Fruit fly (Drosophila melanogaster) whole organism, prepupa: ENCODE results near the gene JMJD6.

Source experiments
- Blimp-1 ChIP-seq: fragments of 200-800 bp; sonication (Bioruptor generic); optimal IDR thresholded peaks from 3 replicates; lab custom pipeline; 2017; ENCODE audit warnings: missing biosample characterization, missing genetic modification characterization, mild to moderate bottlenecking, moderate library complexity, missing genetic modification reagents
- CG10631 ChIP-seq: fragments of 200-800 bp; sonication (Bioruptor generic); optimal IDR thresholded peaks from 2 replicates; lab custom pipeline; 2016; ENCODE audit warnings: missing biosample characterization, missing genetic modification characterization
- CG11762 ChIP-seq: fragments of 200-800 bp; sonication (Bioruptor generic); optimal IDR thresholded peaks from 3 replicates; lab custom pipeline; 2016; ENCODE audit warnings: missing biosample characterization, missing genetic modification characterization; ENCODE audit not compliant: insufficient read depth
- CG11902 ChIP-seq: fragments of 200-800 bp; sonication (Bioruptor generic); optimal IDR thresholded peaks from 3 replicates; lab custom pipeline; 2016; ENCODE audit warnings: missing biosample characterization, missing genetic modification characterization
- CG1621 ChIP-seq: fragments of 200-800 bp; sonication (Bioruptor generic); optimal IDR thresholded peaks from 3 replicates; lab custom pipeline; 2018; ENCODE audit warnings: missing biosample characterization, mild to moderate bottlenecking, missing genetic modification characterization
- CG3032 ChIP-seq: fragments of 200-800 bp; optimal IDR thresholded peaks from 2 replicates; lab custom pipeline; 2019; ENCODE audit warnings: missing biosample characterization, mild to moderate bottlenecking, missing genetic modification characterization, moderate library complexity
- CG31627 ChIP-seq: fragments of 200-800 bp; sonication (Bioruptor generic); optimal IDR thresholded peaks from 3 replicates; lab custom pipeline; 2016; ENCODE audit warnings: missing biosample characterization, missing genetic modification characterization
- CG32006 ChIP-seq: fragments of 200-800 bp; sonication (Bioruptor generic); optimal IDR thresholded peaks from 3 replicates; lab custom pipeline; 2017; ENCODE audit warnings: missing biosample characterization, mild to moderate bottlenecking, missing genetic modification characterization
- CG3919 ChIP-seq: fragments of 200-800 bp; sonication (Bioruptor generic); optimal IDR thresholded peaks from 3 replicates; lab custom pipeline; 2016; ENCODE audit warnings: missing biosample characterization, missing genetic modification characterization
- CG6276 ChIP-seq: fragments of 200-800 bp; sonication (Bioruptor generic); optimal IDR thresholded peaks from 2 replicates; lab custom pipeline; 2017; ENCODE audit warnings: missing biosample characterization, mild to moderate bottlenecking, missing genetic modification characterization
- CG6792 ChIP-seq: fragments of 200-800 bp; sonication (Bioruptor generic); optimal IDR thresholded peaks from 3 replicates; lab custom pipeline; 2016; ENCODE audit warnings: missing biosample characterization, missing genetic modification characterization
- CG6808 ChIP-seq: fragments of 200-800 bp; sonication (Bioruptor generic); optimal IDR thresholded peaks from 3 replicates; lab custom pipeline; 2017; ENCODE audit warnings: missing biosample characterization, missing genetic modification characterization, mild to moderate bottlenecking, moderate library complexity, missing genetic modification reagents
- CG6854 ChIP-seq: fragments of 200-800 bp; sonication (Bioruptor generic); optimal IDR thresholded peaks from 2 replicates; lab custom pipeline; 2017; ENCODE audit warnings: missing biosample characterization, mild to moderate bottlenecking, missing genetic modification characterization
- CG8119 ChIP-seq: fragments of 200-800 bp; sonication (Bioruptor generic); IDR thresholded peaks from 3 replicates; pipeline ENCODE4 v1.3.6; 2022; ENCODE audit warnings: missing biosample characterization, missing genetic modification characterization
- CG8319 ChIP-seq: fragments of 200-800 bp; sonication (Bioruptor generic); optimal IDR thresholded peaks from 3 replicates; lab custom pipeline; 2016; ENCODE audit warnings: missing biosample characterization, missing genetic modification characterization
- CG8632 ChIP-seq: fragments of 200-800 bp; sonication (Bioruptor generic); optimal IDR thresholded peaks from 3 replicates; lab custom pipeline; 2016; ENCODE audit warnings: missing biosample characterization, missing genetic modification characterization
- Eip75B ChIP-seq: fragments of 200-800 bp; sonication (Bioruptor generic); optimal IDR thresholded peaks from 3 replicates; lab custom pipeline; 2016; ENCODE audit warnings: missing biosample characterization, missing genetic modification characterization
- Eip78C ChIP-seq: fragments of 200-800 bp; sonication (Bioruptor generic); peaks from one replicate; lab custom pipeline; 2016; ENCODE audit warnings: missing biosample characterization, missing genetic modification characterization
- Ets21C ChIP-seq: fragments of 200-800 bp; sonication (Bioruptor generic); optimal IDR thresholded peaks from 3 replicates; lab custom pipeline; 2016; ENCODE audit warnings: missing biosample characterization, missing genetic modification characterization
- Gug ChIP-seq: fragments of 200-800 bp; sonication (Bioruptor generic); IDR thresholded peaks from 2 replicates; pipeline ENCODE4 v1.3.6; 2022; ENCODE audit warnings: missing biosample characterization, missing genetic modification characterization
- Hr39 ChIP-seq: fragments of 200-800 bp; sonication (Bioruptor generic); optimal IDR thresholded peaks from 2 replicates; lab custom pipeline; 2016; ENCODE audit warnings: missing biosample characterization, missing genetic modification characterization
- Hr4 ChIP-seq: fragments of 200-800 bp; sonication (Bioruptor generic); optimal IDR thresholded peaks from 3 replicates; lab custom pipeline; 2016; ENCODE audit warnings: missing biosample characterization, missing genetic modification characterization
- Met ChIP-seq: fragments of 200-800 bp; sonication (Bioruptor generic); optimal IDR thresholded peaks from 3 replicates; lab custom pipeline; 2016; ENCODE audit warnings: missing biosample characterization, missing genetic modification characterization
- Smox ChIP-seq: fragments of 200-800 bp; sonication (Bioruptor generic); optimal IDR thresholded peaks from 3 replicates; lab custom pipeline; 2016; ENCODE audit warnings: missing biosample characterization, missing genetic modification characterization
- Sox14 ChIP-seq: fragments of 200-800 bp; sonication (Bioruptor generic); optimal IDR thresholded peaks from 3 replicates; lab custom pipeline; 2016; ENCODE audit warnings: missing biosample characterization, missing genetic modification characterization
- acj6 ChIP-seq: fragments of 200-800 bp; sonication (Bioruptor generic); optimal IDR thresholded peaks from 3 replicates; lab custom pipeline; 2016; ENCODE audit warnings: missing biosample characterization, missing genetic modification characterization
- cyc ChIP-seq: fragments of 200-800 bp; sonication (Bioruptor generic); optimal IDR thresholded peaks from 3 replicates; lab custom pipeline; 2016; ENCODE audit warnings: missing biosample characterization, missing genetic modification characterization
- dsx ChIP-seq: fragments of 200-800 bp; optimal IDR thresholded peaks from 3 replicates; lab custom pipeline; 2019; ENCODE audit warnings: missing biosample characterization, mild to moderate bottlenecking, missing genetic modification characterization, moderate library complexity; ENCODE audit not compliant: poor library complexity, severe bottlenecking
- fd85E ChIP-seq: fragments of 200-800 bp; sonication (Bioruptor generic); optimal IDR thresholded peaks from 3 replicates; lab custom pipeline; 2016; ENCODE audit warnings: missing biosample characterization, missing genetic modification characterization
- fkh ChIP-seq: fragments of 200-800 bp; sonication (Bioruptor generic); optimal IDR thresholded peaks from 3 replicates; lab custom pipeline; 2017; ENCODE audit warnings: missing biosample characterization, mild to moderate bottlenecking, missing genetic modification characterization, moderate library complexity
- net ChIP-seq: fragments of 200-800 bp; sonication (Bioruptor generic); optimal IDR thresholded peaks from 3 replicates; lab custom pipeline; 2016; ENCODE audit warnings: missing biosample characterization, missing genetic modification characterization
- spab ChIP-seq: fragments of 200-800 bp; sonication (Bioruptor generic); optimal IDR thresholded peaks from 2 replicates; lab custom pipeline; 2017; ENCODE audit warnings: missing biosample characterization, mild to moderate bottlenecking, missing genetic modification characterization, missing genetic modification reagents
- ss ChIP-seq, 2 experiments: fragments of 200-800 bp; sonication (Bioruptor generic); optimal IDR thresholded peaks; 2 replicates in 1 of 2; 3 replicates in 1 of 2; lab custom pipeline; 2017 to 2018; ENCODE audit warnings: mild to moderate bottlenecking in 2 of 2, missing biosample characterization in 2 of 2, missing genetic modification characterization in 2 of 2, moderate library complexity in 1 of 2
- svp ChIP-seq: fragments of 200-800 bp; sonication (Bioruptor generic); peaks from one replicate; lab custom pipeline; 2016; ENCODE audit warnings: missing biosample characterization, missing genetic modification characterization
- topi ChIP-seq: fragments of 200-800 bp; sonication (Bioruptor generic); optimal IDR thresholded peaks from 3 replicates; lab custom pipeline; 2016; ENCODE audit warnings: missing biosample characterization, missing genetic modification characterization
- vri ChIP-seq: fragments of 200-800 bp; sonication (Bioruptor generic); optimal IDR thresholded peaks from 3 replicates; lab custom pipeline; 2016; ENCODE audit warnings: missing biosample characterization, mild to moderate bottlenecking, missing genetic modification characterization

JMJD6 gene

dm6 chr3R:22358810-22359209 is 3.4 kb downstream of the JMJD6 start (continued):
- TF ChIP-seq CG8119 (GFP tag; lab: Robert Waterston, UW) = peak; percentile 87
- TF ChIP-seq Ets21C (GFP tag; lab: Kevin White, UChicago) = peak; percentile 53
- TF ChIP-seq CG6792 (GFP tag; lab: Kevin White, UChicago) = peak; percentile 79
- peak; percentile 79 for TF ChIP-seq CG8632 (GFP tag; lab: Kevin White, UChicago)
- peak; percentile 81 for TF ChIP-seq CG3919 (GFP tag; lab: Kevin White, UChicago)
- TF ChIP-seq net (GFP tag; lab: Kevin White, UChicago) = peak; percentile 86
- TF ChIP-seq Smox (GFP tag; lab: Kevin White, UChicago) = peak; percentile 81
- peak; percentile 89 for TF ChIP-seq Hr4 (GFP tag; lab: Kevin White, UChicago)

dm6 chr3R:22357942-22358341 is 4.2 kb downstream of the JMJD6 start:
- TF ChIP-seq CG11902 (GFP tag; lab: Kevin White, UChicago) = no peak
- TF ChIP-seq fkh (GFP tag; lab: Kevin White, UChicago) = peak; percentile 43
- no peak for TF ChIP-seq topi
- TF ChIP-seq Smox (GFP tag; lab: Kevin White, UChicago) = no peak

dm6 chr3R:22356464-22357410 is 5.4 kb downstream of the JMJD6 start, which contains the start of gene Sar1:
Gene Sar1, plus strand, starts transcription at chr3R:22356685.
- TF ChIP-seq CG6854 = peak; percentile 68
- peak; percentile 62 for TF ChIP-seq CG1621
- no peak for TF ChIP-seq fd85E (GFP tag; lab: Kevin White, UChicago)
- peak; percentile 2 for TF ChIP-seq CG31627 (GFP tag; lab: Kevin White, UChicago)
- TF ChIP-seq CG6276 (GFP tag; lab: Kevin White, UChicago) = peak; percentile 41
- peak; percentile 1 for TF ChIP-seq cyc (GFP tag; lab: Kevin White, UChicago)
- TF ChIP-seq vri (GFP tag; lab: Kevin White, UChicago) = peak; percentile 75
- peak; percentile 17 for TF ChIP-seq Hr39
- no peak for TF ChIP-seq CG10631 (GFP tag; lab: Kevin White, UChicago)
- peak; percentile 71 for TF ChIP-seq Sox14 (GFP tag; lab: Kevin White, UChicago)
- TF ChIP-seq dsx (GFP tag; lab: Kevin White, UChicago) = no peak
- TF ChIP-seq CG32006 (GFP tag; lab: Kevin White, UChicago) = no peak
- no peak for TF ChIP-seq acj6 (GFP tag; lab: Kevin White, UChicago)
- TF ChIP-seq Met (GFP tag; lab: Kevin White, UChicago) = peak; percentile 51
- peak; percentile 44 for TF ChIP-seq svp (GFP tag; lab: Kevin White, UChicago)
- no peak for TF ChIP-seq topi
- peak; percentile 57 for TF ChIP-seq Eip78C (GFP tag; lab: Kevin White, UChicago)
- TF ChIP-seq CG8319 (GFP tag; lab: Kevin White, UChicago) = no peak
- TF ChIP-seq ss (GFP tag; optimal IDR thresholded peaks at IDR 0.05; lab: Kevin White, UChicago) = peak; percentile 44 to 60
- peak; percentile 73 for TF ChIP-seq Eip75B
- no peak for TF ChIP-seq Gug (GFP tag; lab: Robert Waterston, UW)
- TF ChIP-seq CG6808 (GFP tag; lab: Kevin White, UChicago) = peak; percentile 58
- TF ChIP-seq CG11762 (GFP tag; lab: Kevin White, UChicago) = no peak
- TF ChIP-seq CG3032 = no peak
- no peak for TF ChIP-seq fkh (GFP tag; lab: Kevin White, UChicago)
- no peak for TF ChIP-seq spab (GFP tag; lab: Kevin White, UChicago)
- peak; percentile 96 for TF ChIP-seq Blimp-1 (GFP tag; lab: Kevin White, UChicago)
- TF ChIP-seq CG3919 (GFP tag; lab: Kevin White, UChicago) = peak; percentile 1
- TF ChIP-seq, all 60 proteins: peak for 16
